Worm (Caenorhabditis elegans) whole organism, late embryonic: ENCODE results near the gene C16C8.25.

Experiments
- pqm-1 ChIP-seq: sonication (generic microtip); optimal IDR thresholded peaks from 2 replicates; lab custom pipeline; 2016; ENCODE audit warnings: missing genetic modification characterization, missing compliant biosample characterization
- sox-4 ChIP-seq: sonication (generic microtip); optimal IDR thresholded peaks from 2 replicates; lab custom pipeline; 2017; ENCODE audit warnings: mild to moderate bottlenecking, missing genetic modification characterization, inconsistent platforms, missing compliant biosample characterization

ce11 chrII:3414383-3414910 is 34.6 kb upstream of the C16C8.25 start, which contains the start of the genes F18A12.7 and F18A12.2:
- TF ChIP-seq pqm-1 (no peak), sox-4 (no peak)
